Worm (Caenorhabditis elegans): ENCODE measurements around the gene rbm-34.

- TF ChIP-seq hmbx-1 (tag; optimal IDR thresholded peaks at IDR 0.05) (no peak), ceh-13 (GFP tag; optimal IDR thresholded peaks at IDR 0.05) (no peak), ceh-36 (tag; optimal IDR thresholded peaks at IDR 0.05) (no peak), ama-1 (optimal IDR thresholded peaks at IDR 0.05) (no peak), aly-1 (tag; optimal IDR thresholded peaks at IDR 0.05) (no peak)
These were observed 1.0 kb upstream of the rbm-34 start, which contains the start of gene repo-1 for ce11 chrIV:12084178-12084577.

Data from whole organism, early embryonic.